Fruit fly (Drosophila melanogaster) whole organism, wandering third instar larva: ENCODE data around the gene CG32767.

Experiments used
- N ChIP-seq: fragments of >200 bp; optimal IDR thresholded peaks from 2 replicates; lab custom pipeline; 2018; ENCODE audit warnings: missing biosample characterization, missing external identifiers, missing genetic modification characterization
- usp ChIP-seq: fragments of >200 bp; optimal IDR thresholded peaks from 2 replicates; lab custom pipeline; 2017; ENCODE audit warnings: missing biosample characterization, missing genetic modification characterization

- no peak for TF ChIP-seq N (GFP tag; lab: Kevin White, UChicago)
- TF ChIP-seq usp = no peak
Measured at dm6 chrX:5080521-5080920, 4.0 kb downstream of the CG32767 start.
